Fruit fly (Drosophila melanogaster) whole organism, wandering third instar larva: ENCODE data around the gene COX8.
A peak's percentile ranks its signal among the peaks of the same experiment; 100 is the strongest.

ENCODE experiments used
- Abd-B ChIP-seq: fragments of >200 bp; optimal IDR thresholded peaks from 2 replicates; lab custom pipeline; 2017; ENCODE audit warnings: missing biosample characterization, missing genetic modification characterization
- CG32264 ChIP-seq: fragments of 200-800 bp; sonication (Bioruptor generic); optimal IDR thresholded peaks from 2 replicates; lab custom pipeline; 2016; ENCODE audit warnings: missing biosample characterization, missing genetic modification characterization
- CG9705 ChIP-seq: fragments of 200-800 bp; sonication (Bioruptor generic); optimal IDR thresholded peaks from 2 replicates; lab custom pipeline; 2018; ENCODE audit warnings: missing biosample characterization, mild to moderate bottlenecking, missing genetic modification characterization
- CrebA ChIP-seq: fragments of 200-800 bp; sonication (Bioruptor generic); optimal IDR thresholded peaks from 2 replicates; lab custom pipeline; 2016; ENCODE audit warnings: missing biosample characterization, mild to moderate bottlenecking, missing genetic modification characterization, borderline replicate concordance
- Dfd ChIP-seq: fragments of >200 bp; optimal IDR thresholded peaks from 2 replicates; lab custom pipeline; 2017; ENCODE audit warnings: missing biosample characterization, missing genetic modification characterization
- Dif ChIP-seq: fragments of 200-275, 200-300 bp; sonication (Bioruptor generic); optimal IDR thresholded peaks from 2 replicates; lab custom pipeline; 2018; ENCODE audit warnings: missing biosample characterization, missing genetic modification characterization; ENCODE audit not compliant: partially characterized antibody
- GATAd ChIP-seq: sonication (Bioruptor generic); optimal IDR thresholded peaks from 2 replicates; lab custom pipeline; 2016; ENCODE audit warnings: missing biosample characterization, missing genetic modification characterization
- HLH106 ChIP-seq: fragments of 200-800 bp; optimal IDR thresholded peaks from 3 replicates; lab custom pipeline; 2019; ENCODE audit warnings: missing biosample characterization, mild to moderate bottlenecking, missing genetic modification characterization, moderate library complexity
- Hnf4 ChIP-seq: fragments of 200-800 bp; sonication (Bioruptor generic); optimal IDR thresholded peaks from 2 replicates; lab custom pipeline; 2016; ENCODE audit warnings: missing biosample characterization, mild to moderate bottlenecking, missing genetic modification characterization
- Hr78 ChIP-seq: fragments of >200 bp; optimal IDR thresholded peaks from 2 replicates; lab custom pipeline; 2017; ENCODE audit warnings: missing biosample characterization, missing genetic modification characterization
- Hr83 ChIP-seq: fragments of 200-300 bp; sonication (Bioruptor generic); optimal IDR thresholded peaks from 2 replicates; lab custom pipeline; 2016; ENCODE audit warnings: missing biosample characterization, mild to moderate bottlenecking, missing genetic modification characterization, moderate library complexity; ENCODE audit not compliant: poor library complexity, severe bottlenecking
- Jra ChIP-seq: sonication (Bioruptor generic); optimal IDR thresholded peaks from 2 replicates; lab custom pipeline; 2016; ENCODE audit warnings: missing biosample characterization, missing genetic modification characterization
- Mio ChIP-seq: sonication (Bioruptor generic); optimal IDR thresholded peaks from 2 replicates; lab custom pipeline; 2016; ENCODE audit warnings: missing biosample characterization, missing genetic modification characterization
- Myc ChIP-seq: fragments of >200 bp; optimal IDR thresholded peaks from 2 replicates; lab custom pipeline; 2017
- N ChIP-seq: fragments of >200 bp; optimal IDR thresholded peaks from 2 replicates; lab custom pipeline; 2018; ENCODE audit warnings: missing biosample characterization, missing external identifiers, missing genetic modification characterization
- OdsH ChIP-seq: fragments of 200-800 bp; sonication (Bioruptor generic); optimal IDR thresholded peaks from 2 replicates; lab custom pipeline; 2016; ENCODE audit warnings: missing biosample characterization, mild to moderate bottlenecking, missing genetic modification characterization
- Sp1 ChIP-seq: fragments of 200-800 bp; sonication (Bioruptor generic); optimal IDR thresholded peaks from 3 replicates; lab custom pipeline; 2019; ENCODE audit warnings: missing biosample characterization, mild to moderate bottlenecking, missing genetic modification characterization, moderate library complexity
- Vsx2 ChIP-seq: fragments of 200-300, 225-300 bp; sonication (Bioruptor generic); optimal IDR thresholded peaks from 2 replicates; lab custom pipeline; 2018; ENCODE audit warnings: missing biosample characterization, missing genetic modification characterization; ENCODE audit not compliant: partially characterized antibody
- br ChIP-seq: fragments of 200-800 bp; sonication (Bioruptor generic); optimal IDR thresholded peaks from 2 replicates; lab custom pipeline; 2016; ENCODE audit warnings: missing biosample characterization, missing genetic modification characterization
- brk ChIP-seq: fragments of 200-800 bp; sonication (Bioruptor generic); optimal IDR thresholded peaks from 2 replicates; lab custom pipeline; 2016; ENCODE audit warnings: missing biosample characterization, mild to moderate bottlenecking, missing genetic modification characterization
- dl ChIP-seq, 2 experiments: fragments of 175-275, 200-275 bp in 1 of 2; fragments of 200-275 bp in 1 of 2; sonication (Bioruptor generic); optimal IDR thresholded peaks; lab custom pipeline; 2018; ENCODE audit warnings: mild to moderate bottlenecking in 2 of 2, missing biosample characterization in 2 of 2, missing genetic modification characterization in 2 of 2, moderate library complexity in 2 of 2; ENCODE audit not compliant: partially characterized antibody in 2 of 2, insufficient read depth in 1 of 2
- dmrt93B ChIP-seq: fragments of 200-800 bp; sonication (Bioruptor generic); optimal IDR thresholded peaks from 2 replicates; lab custom pipeline; 2018; ENCODE audit warnings: missing biosample characterization, mild to moderate bottlenecking, missing genetic modification characterization
- dsf ChIP-seq: sonication (Bioruptor generic); optimal IDR thresholded peaks from 2 replicates; lab custom pipeline; 2016; ENCODE audit warnings: missing biosample characterization, missing genetic modification characterization, borderline replicate concordance
- foxo ChIP-seq, 2 experiments: fragments of 200-800 bp; sonication (Bioruptor generic); optimal IDR thresholded peaks; 2 replicates in 1 of 2; 3 replicates in 1 of 2; lab custom pipeline; 2016 to 2017; ENCODE audit warnings: missing biosample characterization in 2 of 2, missing genetic modification characterization in 2 of 2
- fru ChIP-seq: fragments of 200-800 bp; sonication (Bioruptor generic); optimal IDR thresholded peaks from 3 replicates; lab custom pipeline; 2016; ENCODE audit warnings: missing biosample characterization, mild to moderate bottlenecking, missing genetic modification characterization
- h ChIP-seq: fragments of 200-800 bp; sonication (Bioruptor generic); optimal IDR thresholded peaks from 3 replicates; lab custom pipeline; 2016; ENCODE audit warnings: missing biosample characterization, mild to moderate bottlenecking, missing genetic modification characterization
- jim ChIP-seq: fragments of 175-275, 200-325 bp; sonication (Bioruptor generic); optimal IDR thresholded peaks from 2 replicates; lab custom pipeline; 2016; ENCODE audit warnings: missing biosample characterization, mild to moderate bottlenecking, missing genetic modification characterization
- lola ChIP-seq: fragments of >200 bp; optimal IDR thresholded peaks from 2 replicates; lab custom pipeline; 2017; ENCODE audit warnings: missing biosample characterization, missing genetic modification characterization
- psq ChIP-seq: fragments of 200-800 bp; sonication (Bioruptor generic); optimal IDR thresholded peaks from 3 replicates; lab custom pipeline; 2017; ENCODE audit warnings: missing biosample characterization, mild to moderate bottlenecking, missing genetic modification characterization, moderate library complexity
- rgr ChIP-seq: fragments of 200-800 bp; sonication (Bioruptor generic); optimal IDR thresholded peaks from 3 replicates; lab custom pipeline; 2016; ENCODE audit warnings: missing biosample characterization, mild to moderate bottlenecking, missing genetic modification characterization
- sage ChIP-seq: fragments of 200-800 bp; sonication (Bioruptor generic); optimal IDR thresholded peaks from 2 replicates; lab custom pipeline; 2016; ENCODE audit warnings: missing biosample characterization, mild to moderate bottlenecking, missing genetic modification characterization
- sv ChIP-seq: fragments of 200-800 bp; sonication (Bioruptor generic); optimal IDR thresholded peaks from 3 replicates; lab custom pipeline; 2016; ENCODE audit warnings: missing biosample characterization, missing genetic modification characterization
- tai ChIP-seq: sonication (Bioruptor generic); optimal IDR thresholded peaks from 2 replicates; lab custom pipeline; 2016; ENCODE audit warnings: missing biosample characterization, missing genetic modification characterization
- usp ChIP-seq: fragments of >200 bp; optimal IDR thresholded peaks from 2 replicates; lab custom pipeline; 2017; ENCODE audit warnings: missing biosample characterization, missing genetic modification characterization
- woc ChIP-seq: sonication (Bioruptor generic); optimal IDR thresholded peaks from 2 replicates; lab custom pipeline; 2016; ENCODE audit warnings: missing biosample characterization, mild to moderate bottlenecking, missing genetic modification characterization

COX8 gene

DNA sequence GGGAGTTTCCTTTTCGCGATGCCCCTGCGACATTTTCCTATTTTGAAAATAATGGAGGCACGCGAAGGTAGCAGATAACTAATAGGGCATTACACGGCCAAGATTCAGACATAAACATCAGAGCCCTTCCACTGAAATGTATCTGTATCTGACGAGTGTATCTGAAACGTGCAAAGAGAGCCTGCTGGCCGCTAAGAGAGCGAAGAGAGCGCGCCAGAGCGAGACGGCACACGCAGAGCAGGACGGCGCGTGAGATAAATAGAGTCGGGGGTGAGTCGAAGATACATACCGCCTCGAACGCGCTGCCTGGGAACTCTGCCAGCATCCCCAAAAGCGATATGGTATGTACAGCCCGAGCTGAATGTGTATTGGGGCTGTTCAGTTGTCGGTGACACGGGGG is 45.4 kb upstream of the COX8 start:
- peak; percentile 15 to 73 for TF ChIP-seq dl (GFP tag; optimal IDR thresholded peaks at IDR 0.05; lab: Kevin White, UChicago; ENCODE audit: insufficient read depth in 1 of 2, partially characterized antibody in 2 of 2)
- no peak for TF ChIP-seq N (GFP tag; lab: Kevin White, UChicago)
- peak; percentile 78 for TF ChIP-seq Dif

DNA sequence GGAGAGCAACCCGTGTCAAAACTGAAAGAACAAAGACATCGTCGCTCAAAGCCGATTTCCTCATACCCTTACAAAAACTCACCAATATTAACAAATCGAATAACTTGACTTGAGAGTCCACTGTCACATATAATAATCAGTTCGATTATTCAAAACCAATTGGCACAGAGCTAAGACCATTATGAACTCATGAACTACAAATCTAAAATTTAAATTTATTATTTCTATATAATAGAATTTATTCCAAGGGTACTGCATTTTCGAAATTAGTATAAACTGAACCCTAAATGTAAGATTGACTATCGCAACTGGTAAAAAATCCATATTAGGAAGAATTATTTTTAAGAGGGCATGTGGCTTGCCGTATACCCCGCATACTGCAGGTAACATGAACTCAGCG is 42.7 kb upstream of the COX8 start:
- TF ChIP-seq Hr83 (GFP tag; lab: Kevin White, UChicago) = no peak
- no peak for TF ChIP-seq Mio (GFP tag; lab: Kevin White, UChicago)
- no peak for TF ChIP-seq h (GFP tag; lab: Kevin White, UChicago)
- TF ChIP-seq dsf = no peak
- peak; percentile 26 for TF ChIP-seq fru
- no peak for TF ChIP-seq sage (GFP tag; lab: Kevin White, UChicago)
- no peak for TF ChIP-seq dl (GFP tag; optimal IDR thresholded peaks at IDR 0.05; lab: Kevin White, UChicago; ENCODE audit: insufficient read depth in 1 of 2, partially characterized antibody in 2 of 2)
- TF ChIP-seq Hr78 (GFP tag; lab: Kevin White, UChicago) = no peak
- TF ChIP-seq tai (GFP tag; lab: Kevin White, UChicago) = no peak
- no peak for TF ChIP-seq Abd-B (GFP tag; lab: Kevin White, UChicago)
- TF ChIP-seq brk = no peak
- no peak for TF ChIP-seq usp (GFP tag; lab: Kevin White, UChicago)
- TF ChIP-seq Jra (GFP tag; lab: Kevin White, UChicago) = no peak
- peak; percentile 42 for TF ChIP-seq Sp1 (GFP tag; lab: Kevin White, UChicago)
- TF ChIP-seq woc (GFP tag; lab: Kevin White, UChicago) = peak; percentile 26
- no peak for TF ChIP-seq sv (GFP tag; lab: Kevin White, UChicago)
- peak; percentile 37 for TF ChIP-seq OdsH
- no peak for TF ChIP-seq Myc
- no peak for TF ChIP-seq CrebA (GFP tag; lab: Kevin White, UChicago)
- no peak for TF ChIP-seq dmrt93B (GFP tag; lab: Kevin White, UChicago)
- TF ChIP-seq br (GFP tag; lab: Kevin White, UChicago) = no peak
- TF ChIP-seq Dif = no peak
- TF ChIP-seq CG32264 (GFP tag; lab: Kevin White, UChicago) = no peak
- TF ChIP-seq foxo (GFP tag; optimal IDR thresholded peaks at IDR 0.05; lab: Kevin White, UChicago) = peak in 1 of 2 experiments; percentile 24
- TF ChIP-seq rgr (GFP tag; lab: Kevin White, UChicago) = no peak
- no peak for TF ChIP-seq Vsx2 (GFP tag; lab: Kevin White, UChicago)
- TF ChIP-seq GATAd (GFP tag; lab: Kevin White, UChicago) = no peak
- no peak for TF ChIP-seq CG9705 (GFP tag; lab: Kevin White, UChicago)
- no peak for TF ChIP-seq lola (GFP tag; lab: Kevin White, UChicago)
- TF ChIP-seq jim (GFP tag; lab: Kevin White, UChicago) = no peak
- no peak for TF ChIP-seq Hnf4
- peak; percentile 68 for TF ChIP-seq psq (GFP tag; lab: Kevin White, UChicago)
- peak; percentile 44 for TF ChIP-seq HLH106 (tag; lab: Kevin White, UChicago)

DNA sequence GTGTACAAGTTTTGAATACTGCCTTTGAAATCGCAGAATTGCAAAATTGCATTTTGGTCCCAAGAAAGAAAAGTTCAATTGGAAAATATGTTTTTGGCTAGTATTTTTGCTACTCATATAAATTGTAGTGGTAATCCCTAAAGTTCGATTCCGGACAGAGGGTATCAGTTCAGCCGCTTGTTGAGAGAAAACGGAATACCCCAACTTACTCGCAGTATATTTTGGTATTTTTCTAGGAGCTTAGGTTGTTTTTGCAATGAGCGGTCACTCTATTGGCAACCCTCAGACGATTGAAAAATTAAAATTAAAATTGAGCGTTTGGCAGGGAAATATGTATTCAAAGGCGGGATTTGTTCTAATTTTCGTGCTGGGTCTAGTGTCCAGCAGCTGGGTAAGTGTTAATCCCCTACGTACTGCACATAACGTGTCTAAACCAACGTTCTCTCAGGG is 35.1 kb upstream of the COX8 start:
- TF ChIP-seq woc (GFP tag; lab: Kevin White, UChicago) = peak; percentile 7
- TF ChIP-seq Hnf4 = no peak
- peak; percentile 59 for TF ChIP-seq Myc

DNA sequence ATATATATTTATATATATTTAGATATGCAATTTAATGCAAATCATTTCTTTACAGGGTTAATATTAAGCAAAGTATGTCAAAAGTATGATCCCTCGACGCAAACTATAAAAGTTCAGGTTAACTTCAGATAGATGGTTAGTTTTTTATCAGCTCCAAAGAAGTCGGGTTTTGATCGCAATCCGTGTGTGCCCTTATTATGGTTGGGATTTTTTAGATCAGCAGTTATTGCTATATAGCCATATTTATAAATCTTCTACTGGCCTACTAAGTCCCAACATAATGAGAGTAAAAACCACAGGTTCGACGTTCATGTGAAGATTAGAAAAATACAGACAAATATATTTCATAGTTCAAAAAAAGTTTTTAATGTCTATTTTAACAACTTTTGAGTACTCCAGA is 34.6 kb upstream of the COX8 start, which contains the start of gene EMC10:
TSS of gene EMC10 (plus strand) at position 301 of the 400 bp plus-strand sequence.
- TF ChIP-seq Abd-B (GFP tag; lab: Kevin White, UChicago) = no peak
- TF ChIP-seq HLH106 (tag; lab: Kevin White, UChicago) = no peak
- no peak for TF ChIP-seq Vsx2 (GFP tag; lab: Kevin White, UChicago)
- TF ChIP-seq Dfd (GFP tag; lab: Kevin White, UChicago) = no peak
- TF ChIP-seq foxo (GFP tag; optimal IDR thresholded peaks at IDR 0.05; lab: Kevin White, UChicago) = no peak
